Fruit fly (Drosophila melanogaster): ENCODE results near the gene TSG101.
A peak's percentile ranks its signal among the peaks of the same experiment; 100 is the strongest.

Gene TSG101

DNA sequence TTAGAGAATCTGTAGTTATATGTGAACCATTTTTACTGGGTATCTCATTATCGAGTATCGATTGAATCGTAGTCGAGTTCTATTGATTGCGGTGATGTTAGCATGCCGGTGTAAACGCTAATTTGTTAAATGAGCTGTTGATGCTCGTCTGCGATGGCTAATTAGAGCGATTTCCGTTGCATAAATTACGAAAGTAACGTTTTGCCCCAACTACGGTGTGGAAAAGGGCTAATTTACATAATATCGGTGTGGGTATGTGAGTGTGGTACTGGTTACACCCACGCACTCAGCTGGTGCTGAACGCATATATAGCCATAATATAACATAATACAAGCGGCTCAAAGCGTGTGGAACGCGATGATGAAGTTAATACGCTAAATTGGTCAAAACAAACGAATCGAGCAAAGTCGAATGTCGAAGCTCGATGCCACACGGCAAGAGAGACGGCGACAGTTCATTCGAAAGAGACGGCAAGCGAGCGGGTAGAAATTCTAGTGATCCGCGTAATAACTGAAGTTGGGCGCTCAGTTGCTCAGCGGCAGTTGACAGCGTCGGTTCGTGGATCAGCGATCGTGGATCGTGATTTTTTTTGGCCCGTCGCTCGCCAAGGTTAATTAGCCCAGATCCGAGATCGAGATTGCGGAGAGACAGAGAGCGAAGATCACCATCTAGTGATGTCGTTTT, 34.8 kb downstream of the TSG101 start, which contains the start of gene CG32170 (continued):
- TF ChIP-seq CG9437 (GFP tag; optimal IDR thresholded peaks at IDR 0.05), result no peak
- TF ChIP-seq Awh (GFP tag; IDR thresholded peaks at IDR 0.05), result peak; percentile 78
- TF ChIP-seq Dll (GFP tag; IDR thresholded peaks at IDR 0.05; ENCODE audit: partially characterized antibody), result no peak
- peak; percentile 73; the same call in 2 of the 3 replicates for TF ChIP-seq CG6175 (GFP tag; IDR thresholded peaks at IDR 0.05)
- TF ChIP-seq sd (tag; optimal IDR thresholded peaks at IDR 0.05), result peak; percentile 45
- TF ChIP-seq CG8290 (GFP tag; optimal IDR thresholded peaks at IDR 0.05), result no peak
- peak in 1 of 2 experiments; percentile 19 for TF ChIP-seq CG8290 (tag; optimal IDR thresholded peaks at IDR 0.05)

DNA sequence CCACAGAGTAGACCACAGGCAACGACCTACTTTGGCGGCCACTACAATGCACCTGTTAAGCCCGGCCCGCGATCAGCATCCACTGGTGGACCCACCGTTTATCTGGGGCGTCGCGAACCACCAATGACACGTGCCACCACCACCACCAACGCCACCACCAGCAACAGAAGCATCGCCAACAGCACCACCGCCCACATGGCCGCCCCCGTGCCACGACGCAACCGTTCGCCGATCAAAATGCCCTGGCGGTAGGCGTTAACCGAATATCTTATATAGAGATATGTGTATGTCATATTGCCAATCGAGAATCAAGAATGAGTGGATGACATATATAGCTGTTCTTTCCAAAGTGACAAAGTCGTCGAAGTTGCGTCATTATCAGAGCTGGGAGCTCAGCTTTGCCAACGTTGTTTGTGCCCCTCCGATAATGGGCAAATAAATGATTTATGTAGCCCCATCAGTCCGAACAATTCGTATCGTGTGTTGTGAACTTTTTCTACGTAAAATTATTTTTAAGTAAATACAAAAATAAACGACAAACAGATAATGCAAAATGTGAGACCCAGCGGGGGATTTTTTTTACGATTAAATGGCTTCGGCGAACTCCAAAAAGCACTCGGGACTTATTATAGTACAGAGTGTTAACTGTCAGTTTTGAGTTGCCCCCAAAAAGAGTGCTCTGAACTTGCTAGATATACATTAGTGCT, 36.9 kb downstream of the TSG101 start:
- TF ChIP-seq CG1233 (GFP tag; optimal IDR thresholded peaks at IDR 0.05) (no peak), CG18619 (GFP tag; optimal IDR thresholded peaks at IDR 0.05) (no peak), sr (GFP tag; IDR thresholded peaks at IDR 0.05) (peak; percentile 90), lmd (GFP tag; IDR thresholded peaks at IDR 0.05) (no peak), ERR (GFP tag; optimal IDR thresholded peaks at IDR 0.05) (no peak), CG31224 (GFP tag; IDR thresholded peaks at IDR 0.05) (peak; percentile 77), Med (GFP tag) (peak; percentile 1), CG6854 (GFP tag; optimal IDR thresholded peaks at IDR 0.05) (no peak), CG1792 (GFP tag; optimal IDR thresholded peaks at IDR 0.05) (no peak), CoRest (tag; optimal IDR thresholded peaks at IDR 0.05) (no peak), ttk (GFP tag; IDR thresholded peaks at IDR 0.05) (no peak), chm (GFP tag; IDR thresholded peaks at IDR 0.05) (no peak), ara (GFP tag; IDR thresholded peaks at IDR 0.05) (no peak), ranshi (GFP tag; IDR thresholded peaks at IDR 0.05) (no peak), eyg (GFP tag; optimal IDR thresholded peaks at IDR 0.05) (no peak), chinmo (GFP tag; IDR thresholded peaks at IDR 0.05; ENCODE audit: partially characterized antibody) (0 out of 4 replicates have a peak, but pooled peaks have one; percentile 31), en (GFP tag; optimal IDR thresholded peaks at IDR 0.05) (no peak), dmrt99B (tag; optimal IDR thresholded peaks at IDR 0.05) (no peak), pnt (GFP tag; optimal IDR thresholded peaks at IDR 0.05) (no peak)

DNA sequence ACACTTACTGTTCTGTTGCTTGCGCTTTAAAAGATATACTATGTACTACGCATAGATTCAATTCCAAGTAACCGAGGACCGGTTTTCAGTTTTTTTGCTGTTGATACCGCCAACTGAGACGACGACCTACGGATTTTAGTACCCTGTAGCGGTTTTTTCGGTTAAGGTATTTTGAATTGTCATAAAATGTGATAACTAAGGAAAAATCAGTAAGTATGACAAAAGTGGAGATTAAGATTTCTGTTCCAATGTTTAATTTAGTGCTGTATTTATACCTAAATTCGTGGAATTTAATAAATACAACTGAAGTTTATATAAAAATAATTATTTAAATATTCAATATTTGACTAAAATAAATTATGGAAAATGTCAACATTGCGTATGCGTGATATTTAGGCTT, 39.0 kb downstream of the TSG101 start:
- TF ChIP-seq CG8765 (GFP tag; IDR thresholded peaks at IDR 0.05) (no peak), CG42726 (GFP tag; IDR thresholded peaks at IDR 0.05; ENCODE audit: partially characterized antibody) (no peak), CG1602 (GFP tag; optimal IDR thresholded peaks at IDR 0.05) (no peak), CG11504 (tag; optimal IDR thresholded peaks at IDR 0.05) (peak; percentile 51), CG4617 (GFP tag; optimal IDR thresholded peaks at IDR 0.05; ENCODE audit: borderline replicate concordance) (no peak), CG9437 (GFP tag; optimal IDR thresholded peaks at IDR 0.05) (peak; percentile 11), Meics (GFP tag; optimal IDR thresholded peaks at IDR 0.05) (peak; percentile 27), CG2678 (tag; optimal IDR thresholded peaks at IDR 0.05) (peak; percentile 42), Sox100B (GFP tag; optimal IDR thresholded peaks at IDR 0.05) (no peak), CG8359 (GFP tag; optimal IDR thresholded peaks at IDR 0.05; ENCODE audit: borderline replicate concordance) (no peak), gem (tag; optimal IDR thresholded peaks at IDR 0.05) (peak; percentile 44), CG12391 (tag; optimal IDR thresholded peaks at IDR 0.05) (peak; percentile 2), en (GFP tag; optimal IDR thresholded peaks at IDR 0.05) (no peak), CG16863 (GFP tag; optimal IDR thresholded peaks at IDR 0.05) (no peak), Hey (tag; optimal IDR thresholded peaks at IDR 0.05) (no peak), CoRest (tag; optimal IDR thresholded peaks at IDR 0.05) (peak; percentile 27), CG13424 (tag; optimal IDR thresholded peaks at IDR 0.05) (peak; percentile 16), sc (optimal IDR thresholded peaks at IDR 0.05) (no peak), sc (GFP tag; optimal IDR thresholded peaks at IDR 0.05) (no peak), Rfx (GFP tag; IDR thresholded peaks at IDR 0.05) (0 out of 2 replicates have a peak, but pooled peaks have one; percentile 16), CG2116 (GFP tag; optimal IDR thresholded peaks at IDR 0.05) (no peak), sqz (GFP tag; optimal IDR thresholded peaks at IDR 0.05) (peak; percentile 36), br (optimal IDR thresholded peaks at IDR 0.05) (no peak), CG15269 (tag; optimal IDR thresholded peaks at IDR 0.05) (peak; percentile 14), CG18764 (GFP tag; optimal IDR thresholded peaks at IDR 0.05) (no peak)
